Fruit fly (Drosophila melanogaster): ENCODE results near the gene CG16852.

CG16852 gene

dm6 chr2L:13512182-13513032 is 28.1 kb upstream of the CG16852 start:
- TF ChIP-seq CG5204 (GFP tag; optimal IDR thresholded peaks at IDR 0.05) (peak; percentile 22), CG11617 (GFP tag; optimal IDR thresholded peaks at IDR 0.05) (peak; percentile 41), CG12768 (GFP tag; optimal IDR thresholded peaks at IDR 0.05) (peak; percentile 10), pad (GFP tag; optimal IDR thresholded peaks at IDR 0.05) (peak; percentile 16), ovo (GFP tag; optimal IDR thresholded peaks at IDR 0.05) (peak; percentile 99), tj (GFP tag; optimal IDR thresholded peaks at IDR 0.05) (no peak), bab1 (GFP tag; optimal IDR thresholded peaks at IDR 0.05) (peak; percentile 43), Hr96 (GFP tag; optimal IDR thresholded peaks at IDR 0.05) (peak; percentile 59), CG33017 (tag; optimal IDR thresholded peaks at IDR 0.05) (peak; percentile 71), CG7045 (GFP tag; optimal IDR thresholded peaks at IDR 0.05) (peak; percentile 23), CG1620 (GFP tag; optimal IDR thresholded peaks at IDR 0.05) (no peak), cnc (optimal IDR thresholded peaks at IDR 0.05) (no peak), kay (GFP tag; ENCODE audit: borderline replicate concordance) (peak; percentile 94), CG7101 (tag; optimal IDR thresholded peaks at IDR 0.05) (peak; percentile 62), Crg-1 (GFP tag; optimal IDR thresholded peaks at IDR 0.05) (no peak), Mnt (GFP tag; optimal IDR thresholded peaks at IDR 0.05) (peak; percentile 4), Clk (GFP tag; optimal IDR thresholded peaks at IDR 0.05) (no peak), toe (GFP tag; optimal IDR thresholded peaks at IDR 0.05) (no peak), cic (GFP tag; optimal IDR thresholded peaks at IDR 0.05) (no peak), CG14711 (tag; optimal IDR thresholded peaks at IDR 0.05) (peak; percentile 57)

dm6 chr2L:13513033-13513330 is 27.6 kb upstream of the CG16852 start:
- TF ChIP-seq CG14711 (tag; optimal IDR thresholded peaks at IDR 0.05) (no peak), CG7045 (GFP tag; optimal IDR thresholded peaks at IDR 0.05) (no peak), toe (GFP tag; optimal IDR thresholded peaks at IDR 0.05) (no peak), CG1620 (GFP tag; optimal IDR thresholded peaks at IDR 0.05) (no peak), Hr96 (GFP tag; optimal IDR thresholded peaks at IDR 0.05) (no peak), cnc (optimal IDR thresholded peaks at IDR 0.05) (no peak), pad (GFP tag; optimal IDR thresholded peaks at IDR 0.05) (no peak), ovo (GFP tag; optimal IDR thresholded peaks at IDR 0.05) (no peak), CG12768 (GFP tag; optimal IDR thresholded peaks at IDR 0.05) (no peak), kay (GFP tag; ENCODE audit: borderline replicate concordance) (no peak), Mnt (GFP tag; optimal IDR thresholded peaks at IDR 0.05) (no peak), Clk (GFP tag; optimal IDR thresholded peaks at IDR 0.05) (no peak), CG33017 (tag; optimal IDR thresholded peaks at IDR 0.05) (no peak)

dm6 chr2L:13513331-13514261 is 27.0 kb upstream of the CG16852 start:
- TF ChIP-seq pad (GFP tag; optimal IDR thresholded peaks at IDR 0.05) (peak; percentile 12), CG14711 (tag; optimal IDR thresholded peaks at IDR 0.05) (no peak), CG7101 (tag; optimal IDR thresholded peaks at IDR 0.05) (peak; percentile 29), kay (GFP tag; ENCODE audit: borderline replicate concordance) (peak; percentile 87), Crg-1 (GFP tag; optimal IDR thresholded peaks at IDR 0.05) (peak; percentile 21), CG7045 (GFP tag; optimal IDR thresholded peaks at IDR 0.05) (peak; percentile 31), CG5204 (GFP tag; optimal IDR thresholded peaks at IDR 0.05) (peak; percentile 82), tj (GFP tag; optimal IDR thresholded peaks at IDR 0.05) (no peak), Hr96 (GFP tag; optimal IDR thresholded peaks at IDR 0.05) (peak; percentile 40), Clk (GFP tag; optimal IDR thresholded peaks at IDR 0.05) (peak; percentile 27), toe (GFP tag; optimal IDR thresholded peaks at IDR 0.05) (peak; percentile 69), Mnt (GFP tag; optimal IDR thresholded peaks at IDR 0.05) (peak; percentile 32), CG12768 (GFP tag; optimal IDR thresholded peaks at IDR 0.05) (no peak), CG11617 (GFP tag; optimal IDR thresholded peaks at IDR 0.05) (peak; percentile 63), cnc (optimal IDR thresholded peaks at IDR 0.05) (no peak), CG1620 (GFP tag; optimal IDR thresholded peaks at IDR 0.05) (peak; percentile 34), cic (GFP tag; optimal IDR thresholded peaks at IDR 0.05) (no peak), bab1 (GFP tag; optimal IDR thresholded peaks at IDR 0.05) (peak; percentile 7), ovo (GFP tag; optimal IDR thresholded peaks at IDR 0.05) (no peak), CG33017 (tag; optimal IDR thresholded peaks at IDR 0.05) (peak; percentile 33)

dm6 chr2L:13514262-13514937 is 26.2 kb upstream of the CG16852 start:
- TF ChIP-seq Clk (GFP tag; optimal IDR thresholded peaks at IDR 0.05) = peak; percentile 24
- TF ChIP-seq bab1 (GFP tag; optimal IDR thresholded peaks at IDR 0.05) = peak; percentile 72
- TF ChIP-seq CG7101 (tag; optimal IDR thresholded peaks at IDR 0.05) = peak; percentile 90
- TF ChIP-seq pad (GFP tag; optimal IDR thresholded peaks at IDR 0.05) = peak; percentile 62
- peak; percentile 60 for TF ChIP-seq CG7045 (GFP tag; optimal IDR thresholded peaks at IDR 0.05)
- TF ChIP-seq kay (GFP tag; ENCODE audit: borderline replicate concordance) = peak; percentile 93
- TF ChIP-seq tj (GFP tag; optimal IDR thresholded peaks at IDR 0.05) = peak; percentile 57
- peak; percentile 86 for TF ChIP-seq cic (GFP tag; optimal IDR thresholded peaks at IDR 0.05)
- peak; percentile 89 for TF ChIP-seq CG11617 (GFP tag; optimal IDR thresholded peaks at IDR 0.05)
- TF ChIP-seq ovo (GFP tag; optimal IDR thresholded peaks at IDR 0.05) = peak; percentile 42
- TF ChIP-seq CG1620 (GFP tag; optimal IDR thresholded peaks at IDR 0.05) = peak; percentile 65
- peak; percentile 54 for TF ChIP-seq Hr96 (GFP tag; optimal IDR thresholded peaks at IDR 0.05)
- TF ChIP-seq CG14711 (tag; optimal IDR thresholded peaks at IDR 0.05) = peak; percentile 79
- TF ChIP-seq Crg-1 (GFP tag; optimal IDR thresholded peaks at IDR 0.05) = peak; percentile 86
- TF ChIP-seq CG5204 (GFP tag; optimal IDR thresholded peaks at IDR 0.05) = peak; percentile 77
- peak; percentile 87 for TF ChIP-seq CG12768 (GFP tag; optimal IDR thresholded peaks at IDR 0.05)
- peak; percentile 18 for TF ChIP-seq toe (GFP tag; optimal IDR thresholded peaks at IDR 0.05)
- TF ChIP-seq Mnt (GFP tag; optimal IDR thresholded peaks at IDR 0.05) = peak; percentile 70
- TF ChIP-seq CG33017 (tag; optimal IDR thresholded peaks at IDR 0.05) = peak; percentile 91
- TF ChIP-seq cnc (optimal IDR thresholded peaks at IDR 0.05) = no peak
